Worm (Caenorhabditis elegans): ENCODE measurements around the gene try-5.

ce11 chrV:9314408-9314807 is 32.4 kb upstream of the try-5 start:
- TF ChIP-seq ama-1 (optimal IDR thresholded peaks at IDR 0.05) (no peak), tbx-11 (GFP tag; IDR thresholded peaks at IDR 0.05) (no peak), ets-7 (tag; optimal IDR thresholded peaks at IDR 0.05) (no peak)

All from whole organism, early embryonic.